Fruit fly (Drosophila melanogaster): ENCODE data around the gene Gale.

dm6 chr3L:635529-635928 lies 12.8 kb upstream of the Gale start:
- TF ChIP-seq eg (GFP tag; IDR thresholded peaks at IDR 0.05) (no peak), CG1621 (tag; optimal IDR thresholded peaks at IDR 0.05) (no peak), Eip78C (GFP tag) (no peak), CG6854 (GFP tag; optimal IDR thresholded peaks at IDR 0.05) (no peak), CG11902 (GFP tag; optimal IDR thresholded peaks at IDR 0.05) (no peak)

All from whole organism, prepupa.